Fruit fly (Drosophila melanogaster) whole organism, pupa: Measurements from ENCODE around the gene nau.

ENCODE experiments used
- CG10348 ChIP-seq: fragments of 200-800 bp; sonication (Bioruptor generic); IDR thresholded peaks from 2 replicates; pipeline ENCODE4 v1.3.6; 2022; ENCODE audit warnings: missing biosample characterization, missing genetic modification characterization
- CG12605 ChIP-seq: fragments of 200-800 bp; sonication (Bioruptor generic); IDR thresholded peaks from 2 replicates; pipeline ENCODE4 v1.3.6; 2022; ENCODE audit warnings: missing biosample characterization, missing genetic modification characterization
- CG13204 ChIP-seq: fragments of 200-800 bp; sonication (Bioruptor generic); optimal IDR thresholded peaks from 2 replicates; lab custom pipeline; 2018; ENCODE audit warnings: missing biosample characterization, mild to moderate bottlenecking, missing genetic modification characterization, moderate library complexity
- CG14655 ChIP-seq: fragments of 200-800 bp; sonication (Bioruptor generic); optimal IDR thresholded peaks from 3 replicates; lab custom pipeline; 2017; ENCODE audit warnings: mild to moderate bottlenecking, missing biosample characterization, missing genetic modification reagents, missing genetic modification characterization
- CG15710 ChIP-seq: fragments of 200-800 bp; sonication (Bioruptor generic); optimal IDR thresholded peaks from 2 replicates; lab custom pipeline; 2018; ENCODE audit warnings: missing biosample characterization, mild to moderate bottlenecking, missing genetic modification characterization, moderate library complexity
- CG17806 ChIP-seq: fragments of 200-800 bp; sonication (Bioruptor generic); optimal IDR thresholded peaks from 2 replicates; lab custom pipeline; 2018; ENCODE audit warnings: missing biosample characterization, mild to moderate bottlenecking, missing genetic modification characterization, moderate library complexity
- CG32121 ChIP-seq: fragments of 200-800 bp; sonication (Bioruptor generic); IDR thresholded peaks from 2 replicates; pipeline ENCODE4 v1.3.6; 2022; ENCODE audit warnings: missing biosample characterization, missing genetic modification characterization
- CG34367 ChIP-seq: fragments of 200-800 bp; sonication (Bioruptor generic); optimal IDR thresholded peaks from 2 replicates; lab custom pipeline; 2018; ENCODE audit warnings: missing biosample characterization, mild to moderate bottlenecking, missing genetic modification characterization
- CG4496 ChIP-seq: fragments of 200-800 bp; sonication (Bioruptor generic); IDR thresholded peaks from 3 replicates; pipeline ENCODE4 v1.3.6; 2022; ENCODE audit warnings: missing biosample characterization, missing genetic modification characterization
- CG8159 ChIP-seq: fragments of 200-800 bp; sonication (Bioruptor generic); optimal IDR thresholded peaks from 3 replicates; lab custom pipeline; 2018; ENCODE audit warnings: missing biosample characterization, mild to moderate bottlenecking, missing genetic modification characterization, moderate library complexity
- CG8301 ChIP-seq: fragments of 200-800 bp; sonication (Bioruptor generic); optimal IDR thresholded peaks from 2 replicates; lab custom pipeline; 2018; ENCODE audit warnings: missing biosample characterization, mild to moderate bottlenecking, missing genetic modification characterization
- CG9948 ChIP-seq: fragments of 200-800 bp; sonication (Bioruptor generic); optimal IDR thresholded peaks from 2 replicates; lab custom pipeline; 2018; ENCODE audit warnings: missing biosample characterization, mild to moderate bottlenecking, missing genetic modification characterization, moderate library complexity
- D1 ChIP-seq: fragments of 200-800 bp; sonication (Bioruptor generic); optimal IDR thresholded peaks from 2 replicates; lab custom pipeline; 2018; ENCODE audit warnings: missing biosample characterization, mild to moderate bottlenecking, missing genetic modification characterization, moderate library complexity
- EcR ChIP-seq: fragments of 200-800 bp; sonication (Bioruptor generic); optimal IDR thresholded peaks from 3 replicates; lab custom pipeline; 2019; ENCODE audit warnings: missing biosample characterization, missing genetic modification characterization, mild to moderate bottlenecking, moderate library complexity, missing genetic modification reagents
- Ets98B ChIP-seq: fragments of 200-800 bp; sonication (Bioruptor generic); IDR thresholded peaks from 2 replicates; pipeline ENCODE4 v1.3.6; 2022; ENCODE audit warnings: missing biosample characterization, missing genetic modification characterization
- Pif1A ChIP-seq: fragments of 200-800 bp; sonication (Bioruptor generic); optimal IDR thresholded peaks from 3 replicates; lab custom pipeline; 2016; ENCODE audit warnings: missing biosample characterization, missing genetic modification characterization
- Pif1B ChIP-seq: fragments of 200-800 bp; sonication (Bioruptor generic); optimal IDR thresholded peaks from 3 replicates; lab custom pipeline; 2016; ENCODE audit warnings: missing biosample characterization, missing genetic modification characterization
- Snoo ChIP-seq: fragments of 200-800 bp; sonication (Bioruptor generic); optimal IDR thresholded peaks from 3 replicates; lab custom pipeline; 2017; ENCODE audit warnings: missing biosample characterization, mild to moderate bottlenecking, missing genetic modification characterization, inconsistent platforms
- fd96Ca ChIP-seq: fragments of 200-800 bp; sonication (Bioruptor generic); IDR thresholded peaks from 3 replicates; pipeline ENCODE4 v1.3.6; 2022; ENCODE audit warnings: missing biosample characterization, missing genetic modification characterization
- gl ChIP-seq: fragments of 200-800 bp; sonication (Bioruptor generic); optimal IDR thresholded peaks from 2 replicates; lab custom pipeline; 2018; ENCODE audit warnings: missing biosample characterization, mild to moderate bottlenecking, missing genetic modification characterization
- rn ChIP-seq: fragments of 200-800 bp; sonication (Bioruptor generic); IDR thresholded peaks from 2 replicates; pipeline ENCODE4 v1.3.6; 2022; ENCODE audit warnings: missing biosample characterization, missing genetic modification characterization

Gene nau

dm6 chr3R:23722680-23723372 lies 4.7 kb upstream of the nau start, which contains the start of gene CG10365:
Gene CG10365, plus strand, starts transcription at chr3R:23723331.
- TF ChIP-seq CG14655 (GFP tag; lab: Kevin White, UChicago) (peak; percentile 89), EcR (GFP tag; lab: Kevin White, UChicago) (peak; percentile 41), CG8159 (tag; lab: Kevin White, UChicago) (peak; percentile 97), D1 (tag; lab: Kevin White, UChicago) (peak; percentile 96), CG12605 (peak; percentile 93), CG15710 (tag; lab: Kevin White, UChicago) (peak; percentile 93), gl (peak; percentile 45), CG10348 (GFP tag; lab: Robert Waterston, UW) (no peak; the same call in 1 of the 2 replicates), Ets98B (peak; percentile 78), rn (GFP tag; lab: Robert Waterston, UW) (peak; percentile 86), Snoo (tag; lab: Kevin White, UChicago) (peak; percentile 87), Pif1A (peak; percentile 70), CG9948 (peak; percentile 96), fd96Ca (GFP tag; lab: Robert Waterston, UW) (no peak), CG34367 (tag; lab: Kevin White, UChicago) (peak; percentile 86), CG17806 (tag; lab: Kevin White, UChicago) (peak; percentile 94), CG4496 (GFP tag; lab: Robert Waterston, UW) (peak; percentile 90), CG8301 (peak; percentile 94), Pif1B (GFP tag; lab: Kevin White, UChicago) (peak; percentile 56), CG32121 (GFP tag; lab: Robert Waterston, UW) (peak; percentile 88), CG13204 (GFP tag; lab: Kevin White, UChicago) (peak; percentile 55)

- TF ChIP-seq D1 (tag; lab: Kevin White, UChicago) (peak; percentile 84), CG15710 (tag; lab: Kevin White, UChicago) (no peak), CG17806 (tag; lab: Kevin White, UChicago) (no peak), fd96Ca (GFP tag; lab: Robert Waterston, UW) (no peak), Snoo (tag; lab: Kevin White, UChicago) (no peak), gl (no peak)
Measured at dm6 chr3R:23721936-23722335, 3.8 kb upstream of the nau start.

dm6 chr3R:23721525-23721924 lies 3.4 kb upstream of the nau start, which contains the start of gene CG10232:
Gene CG10232, minus strand, starts transcription at chr3R:23721625.
- TF ChIP-seq CG8159 (tag; lab: Kevin White, UChicago), result no peak
- no peak for TF ChIP-seq CG14655 (GFP tag; lab: Kevin White, UChicago)
- TF ChIP-seq Ets98B, result no peak
- no peak for TF ChIP-seq CG13204 (GFP tag; lab: Kevin White, UChicago)
- no peak for TF ChIP-seq fd96Ca (GFP tag; lab: Robert Waterston, UW)
- no peak for TF ChIP-seq gl
- no peak for TF ChIP-seq CG34367 (tag; lab: Kevin White, UChicago)
- no peak for TF ChIP-seq EcR (GFP tag; lab: Kevin White, UChicago)
- no peak for TF ChIP-seq CG8301

dm6 chr3R:23714852-23715251 lies 3.3 kb downstream of the nau start:
- TF ChIP-seq EcR (GFP tag; lab: Kevin White, UChicago) (no peak), CG4496 (GFP tag; lab: Robert Waterston, UW) (no peak), CG13204 (GFP tag; lab: Kevin White, UChicago) (no peak), Snoo (tag; lab: Kevin White, UChicago) (no peak), gl (no peak), rn (GFP tag; lab: Robert Waterston, UW) (no peak), CG12605 (no peak), CG17806 (tag; lab: Kevin White, UChicago) (no peak)

- TF ChIP-seq CG32121 (GFP tag; lab: Robert Waterston, UW), result no peak
- TF ChIP-seq CG15710 (tag; lab: Kevin White, UChicago), result peak; percentile 73
- TF ChIP-seq rn (GFP tag; lab: Robert Waterston, UW), result 0 out of 2 replicates have a peak, but pooled peaks have one; percentile 45
- TF ChIP-seq CG9948, result peak; percentile 53
- peak; percentile 36; the same call in 1 of the 2 replicates for TF ChIP-seq Ets98B
- peak; percentile 54 for TF ChIP-seq CG8301
- TF ChIP-seq Snoo (tag; lab: Kevin White, UChicago), result peak; percentile 78
- TF ChIP-seq CG13204 (GFP tag; lab: Kevin White, UChicago), result no peak
- peak; percentile 64 for TF ChIP-seq CG12605
- no peak for TF ChIP-seq gl
- no peak for TF ChIP-seq D1 (tag; lab: Kevin White, UChicago)
- peak; percentile 51 for TF ChIP-seq CG14655 (GFP tag; lab: Kevin White, UChicago)
- TF ChIP-seq Pif1B (GFP tag; lab: Kevin White, UChicago), result peak; percentile 75
- TF ChIP-seq CG17806 (tag; lab: Kevin White, UChicago), result peak; percentile 61
- peak; percentile 85 for TF ChIP-seq CG4496 (GFP tag; lab: Robert Waterston, UW)
- peak; percentile 74 for TF ChIP-seq CG8159 (tag; lab: Kevin White, UChicago)
- TF ChIP-seq CG34367 (tag; lab: Kevin White, UChicago), result peak; percentile 70
- no peak for TF ChIP-seq fd96Ca (GFP tag; lab: Robert Waterston, UW)
- no peak for TF ChIP-seq CG10348 (GFP tag; lab: Robert Waterston, UW)
- no peak for TF ChIP-seq EcR (GFP tag; lab: Kevin White, UChicago)
- TF ChIP-seq Pif1A, result peak; percentile 76
Measured at dm6 chr3R:23713901-23714300, 4.3 kb downstream of the nau start.
